Worm (Caenorhabditis elegans) whole organism, L4 larva: ENCODE data around the gene srz-95.
A peak's percentile ranks its signal among the peaks of the same experiment; 100 is the strongest.

ENCODE experiments used
- ama-1 ChIP-seq: fragments of 150-350 bp; optimal IDR thresholded peaks from 2 replicates; lab custom pipeline; 2014; ENCODE audit warnings: inconsistent platforms, mixed read lengths
- fkh-10 ChIP-seq: fragments of 150-350 bp; optimal IDR thresholded peaks from 2 replicates; lab custom pipeline; 2014; ENCODE audit warnings: missing biosample characterization, missing genetic modification reagents, missing genetic modification characterization
- pqm-1 ChIP-seq: sonication (generic microtip); optimal IDR thresholded peaks from 2 replicates; lab custom pipeline; 2017; ENCODE audit warnings: missing biosample characterization, missing genetic modification characterization
- unc-39 ChIP-seq: sonication (generic microtip); optimal IDR thresholded peaks from 2 replicates; lab custom pipeline; 2017; ENCODE audit warnings: missing biosample characterization, missing genetic modification characterization
- zag-1 ChIP-seq: fragments of 150-350 bp; optimal IDR thresholded peaks from 2 replicates; lab custom pipeline; 2014; ENCODE audit warnings: missing biosample characterization, missing genetic modification characterization
- zip-2 ChIP-seq: fragments of 150-350 bp; optimal IDR thresholded peaks from 2 replicates; lab custom pipeline; 2014; ENCODE audit warnings: missing biosample characterization, missing genetic modification characterization

DNA sequence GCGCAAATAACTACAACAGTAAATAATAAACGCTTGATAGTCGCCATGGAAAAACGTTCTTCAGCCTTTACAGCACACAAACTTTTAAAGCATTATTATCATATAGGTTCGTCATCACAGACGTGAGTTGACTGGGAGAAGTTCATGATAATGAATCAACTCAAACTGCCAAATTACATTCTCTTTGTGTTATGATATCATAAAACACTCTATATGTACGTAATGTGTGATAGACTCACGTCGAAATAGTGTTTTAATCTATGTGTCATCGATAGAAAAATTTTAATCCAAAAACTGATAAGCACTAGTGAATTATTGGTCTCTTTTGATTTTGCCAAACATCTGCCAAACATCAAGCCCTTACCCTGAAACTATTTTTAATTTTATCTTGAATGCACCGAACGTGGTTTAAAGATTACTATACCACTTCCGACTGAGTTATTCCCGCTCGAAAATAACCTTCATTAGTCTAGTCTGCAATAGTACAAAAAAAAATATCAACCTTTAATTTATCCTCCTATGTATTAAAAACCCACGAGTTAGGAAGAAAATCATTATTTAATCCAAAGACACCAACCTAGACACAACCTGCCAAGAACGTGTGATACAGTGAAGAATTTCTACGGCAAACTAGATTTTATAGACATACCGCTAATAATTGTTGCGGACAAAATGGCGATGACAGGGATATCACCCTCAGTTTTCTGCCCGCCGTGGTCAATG, 17.7 kb downstream of the srz-95 start, which contains the start of the genes clc-12 and clec-240:
- no peak for TF ChIP-seq unc-39
- TF ChIP-seq ama-1: no peak
- TF ChIP-seq zag-1 (tag; lab: Kevin White, UChicago): no peak
- peak; percentile 14 for TF ChIP-seq pqm-1 (tag; lab: Kevin White, UChicago)
- no peak for TF ChIP-seq fkh-10 (GFP tag; lab: Kevin White, UChicago)
- no peak for TF ChIP-seq zip-2 (tag; lab: Kevin White, UChicago)
